Worm (Caenorhabditis elegans) whole organism, L2 larva: ENCODE results near the gene C39F7.1.

Experiments used
- F13H6.1 ChIP-seq: sonication (generic microtip); optimal IDR thresholded peaks from 2 replicates; lab custom pipeline; 2016; ENCODE audit warnings: missing genetic modification characterization, missing compliant biosample characterization
- R02D3.7 ChIP-seq: fragments of 150-350 bp; optimal IDR thresholded peaks from 2 replicates; lab custom pipeline; 2014; ENCODE audit warnings: missing biosample characterization, missing genetic modification characterization
- alr-1 ChIP-seq: fragments of 150-350 bp; optimal IDR thresholded peaks from 2 replicates; lab custom pipeline; 2014; ENCODE audit warnings: missing biosample characterization, missing genetic modification characterization
- aly-2 ChIP-seq: fragments of 150-350 bp; optimal IDR thresholded peaks from 2 replicates; lab custom pipeline; 2014; ENCODE audit warnings: missing biosample characterization, missing genetic modification characterization
- ama-1 ChIP-seq: fragments of 150-350 bp; optimal IDR thresholded peaks from 2 replicates; lab custom pipeline; 2018; ENCODE audit warnings: inconsistent platforms
- blmp-1 ChIP-seq: sonication (generic microtip); optimal IDR thresholded peaks from 2 replicates; lab custom pipeline; 2017; ENCODE audit warnings: missing genetic modification characterization, mild to moderate bottlenecking, missing compliant biosample characterization, antibody characterized with exemption, moderate library complexity; ENCODE audit not compliant: insufficient read depth
- ceh-16 ChIP-seq: fragments of 150-350 bp; optimal IDR thresholded peaks from 2 replicates; lab custom pipeline; 2014; ENCODE audit warnings: missing biosample characterization, missing genetic modification characterization
- ceh-82 ChIP-seq: fragments of 150-350 bp; optimal IDR thresholded peaks from 2 replicates; lab custom pipeline; 2014; ENCODE audit warnings: missing biosample characterization, missing genetic modification characterization
- elt-1 ChIP-seq: fragments of 150-350 bp; optimal IDR thresholded peaks from 2 replicates; lab custom pipeline; 2014; ENCODE audit warnings: missing biosample characterization, missing genetic modification characterization
- elt-3 ChIP-seq: sonication (generic microtip); optimal IDR thresholded peaks from 2 replicates; lab custom pipeline; 2017; ENCODE audit warnings: missing biosample characterization, missing genetic modification characterization
- fos-1 ChIP-seq: fragments of 150-350 bp; optimal IDR thresholded peaks from 2 replicates; lab custom pipeline; 2014; ENCODE audit warnings: missing biosample characterization, missing genetic modification characterization
- gmeb-1 ChIP-seq: fragments of 150-350 bp; optimal IDR thresholded peaks from 2 replicates; lab custom pipeline; 2014; ENCODE audit warnings: missing biosample characterization, missing genetic modification characterization
- lin-13 ChIP-seq: fragments of 150-350 bp; optimal IDR thresholded peaks from 2 replicates; lab custom pipeline; 2014; ENCODE audit warnings: missing biosample characterization, missing genetic modification reagents, missing genetic modification characterization
- lin-39 ChIP-seq: fragments of 150-350 bp; optimal IDR thresholded peaks from 2 replicates; lab custom pipeline; 2014; ENCODE audit warnings: missing biosample characterization, missing genetic modification reagents, missing genetic modification characterization
- lsy-2 ChIP-seq, 2 experiments: fragments of 150-350 bp in 1 of 2; sonication (generic microtip) in 1 of 2; optimal IDR thresholded peaks; 2 replicates each; lab custom pipeline; 2014 to 2017; ENCODE audit warnings: missing biosample characterization in 2 of 2, missing genetic modification characterization in 2 of 2
- mbf-1 ChIP-seq: sonication (generic microtip); optimal IDR thresholded peaks from 2 replicates; lab custom pipeline; 2017; ENCODE audit warnings: missing biosample characterization, missing genetic modification characterization
- nhr-10 ChIP-seq: sonication (generic microtip); optimal IDR thresholded peaks from 2 replicates; lab custom pipeline; 2017; ENCODE audit warnings: missing biosample characterization, missing genetic modification characterization
- nhr-11 ChIP-seq: fragments of 150-350 bp; optimal IDR thresholded peaks from 2 replicates; lab custom pipeline; 2014; ENCODE audit warnings: missing biosample characterization, missing genetic modification characterization
- nhr-129 ChIP-seq: fragments of 150-350 bp; optimal IDR thresholded peaks from 2 replicates; lab custom pipeline; 2014; ENCODE audit warnings: missing biosample characterization, missing genetic modification characterization
- nhr-23 ChIP-seq: fragments of 150-350 bp; optimal IDR thresholded peaks from 2 replicates; lab custom pipeline; 2014; ENCODE audit warnings: missing biosample characterization, missing genetic modification reagents, missing genetic modification characterization
- nhr-237 ChIP-seq: fragments of 150-350 bp; optimal IDR thresholded peaks from 2 replicates; lab custom pipeline; 2014; ENCODE audit warnings: missing biosample characterization, missing genetic modification characterization
- nhr-25 ChIP-seq: fragments of 150-350 bp; sonication (generic microtip); optimal IDR thresholded peaks from 3 replicates; lab custom pipeline; 2014; ENCODE audit warnings: missing biosample characterization, missing genetic modification characterization
- nhr-6 ChIP-seq: fragments of 150-350 bp; optimal IDR thresholded peaks from 2 replicates; lab custom pipeline; 2014; ENCODE audit warnings: missing biosample characterization, missing genetic modification characterization
- nhr-77 ChIP-seq: fragments of 150-350 bp; optimal IDR thresholded peaks from 2 replicates; lab custom pipeline; 2014; ENCODE audit warnings: missing biosample characterization, missing genetic modification characterization
- peb-1 ChIP-seq: fragments of 150-350 bp; optimal IDR thresholded peaks from 2 replicates; lab custom pipeline; 2014; ENCODE audit warnings: missing biosample characterization, missing genetic modification characterization
- sem-4 ChIP-seq: fragments of 150-350 bp; optimal IDR thresholded peaks from 2 replicates; lab custom pipeline; 2014; ENCODE audit warnings: missing biosample characterization, missing genetic modification reagents, missing genetic modification characterization
- skn-1 ChIP-seq: sonication (generic microtip); optimal IDR thresholded peaks from 2 replicates; lab custom pipeline; 2017; ENCODE audit warnings: missing biosample characterization, missing genetic modification characterization
- sma-3 ChIP-seq: sonication (generic microtip); optimal IDR thresholded peaks from 2 replicates; lab custom pipeline; 2016; ENCODE audit warnings: missing genetic modification reagents, missing genetic modification characterization, missing compliant biosample characterization
- snpc-4 ChIP-seq: fragments of 150-350 bp; optimal IDR thresholded peaks from 2 replicates; lab custom pipeline; 2014; ENCODE audit warnings: missing biosample characterization, missing genetic modification characterization
- unc-39 ChIP-seq: fragments of 150-350 bp; optimal IDR thresholded peaks from 2 replicates; lab custom pipeline; 2014; ENCODE audit warnings: missing biosample characterization, missing genetic modification characterization
- unc-55 ChIP-seq: fragments of 150-350 bp; sonication (generic microtip); optimal IDR thresholded peaks from 3 replicates; lab custom pipeline; 2014; ENCODE audit warnings: missing biosample characterization, missing genetic modification reagents, missing genetic modification characterization
- unc-62 ChIP-seq: fragments of 150-350 bp; optimal IDR thresholded peaks from 2 replicates; lab custom pipeline; 2014; ENCODE audit warnings: missing biosample characterization, missing genetic modification reagents, missing genetic modification characterization
- zag-1 ChIP-seq: fragments of 150-350 bp; optimal IDR thresholded peaks from 2 replicates; lab custom pipeline; 2014; ENCODE audit warnings: missing biosample characterization, missing genetic modification characterization
- ztf-1 ChIP-seq: fragments of 200-800 bp; sonication (Bioruptor generic); conservative IDR thresholded peaks from 2 replicates; pipeline ENCODE4 v1.3.6; 2022; ENCODE audit warnings: missing genetic modification characterization, missing compliant biosample characterization
- ztf-11 ChIP-seq: sonication (generic microtip); optimal IDR thresholded peaks from 2 replicates; lab custom pipeline; 2017; ENCODE audit warnings: missing biosample characterization, missing genetic modification characterization
- ztf-4 ChIP-seq: fragments of 150-350 bp; optimal IDR thresholded peaks from 2 replicates; lab custom pipeline; 2014; ENCODE audit warnings: missing biosample characterization, missing genetic modification characterization

Gene C39F7.1

ce11 chrV:1266540-1266939 is 6.4 kb downstream of the C39F7.1 start:
- no peak for TF ChIP-seq snpc-4
- TF ChIP-seq ama-1 (lab: Kevin White, UChicago) = no peak
- TF ChIP-seq peb-1 = no peak
- no peak for TF ChIP-seq elt-3
- TF ChIP-seq nhr-77 (tag; lab: Kevin White, UChicago) = no peak
- TF ChIP-seq ceh-82 (tag; lab: Kevin White, UChicago) = no peak
- no peak for TF ChIP-seq blmp-1 (tag; lab: Kevin White, UChicago)
- TF ChIP-seq ztf-1 (GFP tag; lab: Robert Waterston, UW) = no peak
- TF ChIP-seq ztf-11 (tag; lab: Kevin White, UChicago) = no peak
- no peak for TF ChIP-seq nhr-6 (tag; lab: Kevin White, UChicago)
- no peak for TF ChIP-seq ztf-4 (tag; lab: Kevin White, UChicago)
- no peak for TF ChIP-seq nhr-237 (tag; lab: Kevin White, UChicago)
- no peak for TF ChIP-seq unc-55 (GFP tag; lab: Kevin White, UChicago)
- TF ChIP-seq alr-1 (tag; lab: Kevin White, UChicago) = no peak

ce11 chrV:1270611-1271010 is 10.5 kb downstream of the C39F7.1 start, which contains the start of gene Y75B7B.1:
Y75B7B.1 (plus strand) TSS chrV:1270911.
- TF ChIP-seq unc-62 (GFP tag; lab: Kevin White, UChicago) (no peak), nhr-77 (tag; lab: Kevin White, UChicago) (no peak), nhr-10 (no peak), ceh-82 (tag; lab: Kevin White, UChicago) (no peak), fos-1 (tag; lab: Kevin White, UChicago) (no peak), nhr-23 (tag; lab: Kevin White, UChicago) (no peak)

- no peak for TF ChIP-seq sma-3 (GFP tag; lab: Kevin White, UChicago)
- no peak for TF ChIP-seq skn-1 (tag; lab: Kevin White, UChicago)
- TF ChIP-seq lin-13 (GFP tag; lab: Kevin White, UChicago) = no peak
- no peak for TF ChIP-seq snpc-4
- TF ChIP-seq lin-39 = no peak
- no peak for TF ChIP-seq sem-4 (tag; lab: Kevin White, UChicago)
- TF ChIP-seq nhr-25 (tag; lab: Kevin White, UChicago) = no peak
- TF ChIP-seq peb-1 = no peak
- no peak for TF ChIP-seq ceh-82 (tag; lab: Kevin White, UChicago)
Observed at ce11 chrV:1275924-1276323, 15.8 kb downstream of the C39F7.1 start, which contains the start of gene Y75B7B.2. Y75B7B.2 (minus strand) TSS chrV:1276024.

DNA sequence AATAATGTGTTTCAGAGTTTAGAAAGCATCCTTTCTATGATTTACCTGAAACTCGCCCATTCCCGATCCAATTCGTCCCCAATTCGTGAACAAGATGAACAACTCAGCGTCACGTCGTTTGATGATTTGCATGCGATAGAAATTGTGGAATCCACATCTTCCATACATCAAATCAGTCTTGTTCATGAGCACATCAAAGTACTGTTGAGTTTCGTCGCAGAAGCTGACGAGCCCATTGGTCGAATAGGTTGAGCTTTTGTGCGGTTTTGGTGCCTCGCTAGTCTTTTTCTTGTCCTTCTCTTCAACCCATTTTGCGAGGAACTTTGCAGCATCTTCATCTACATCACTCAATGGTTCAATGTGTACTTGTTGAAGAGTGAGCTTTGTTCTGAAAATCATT is 17.8 kb downstream of the C39F7.1 start:
- TF ChIP-seq nhr-129 (no peak), ceh-16 (no peak), ceh-82 (tag; lab: Kevin White, UChicago) (no peak), F13H6.1 (no peak), blmp-1 (tag; lab: Kevin White, UChicago) (no peak), elt-3 (no peak), fos-1 (tag; lab: Kevin White, UChicago) (no peak)

- TF ChIP-seq R02D3.7 (tag; lab: Kevin White, UChicago) (no peak), nhr-77 (tag; lab: Kevin White, UChicago) (no peak), lsy-2 (tag; optimal IDR thresholded peaks at IDR 0.05; lab: Kevin White, UChicago) (no peak), snpc-4 (no peak), nhr-23 (tag; lab: Kevin White, UChicago) (no peak), nhr-11 (tag; lab: Kevin White, UChicago) (no peak), unc-39 (tag; lab: Kevin White, UChicago) (no peak), skn-1 (tag; lab: Kevin White, UChicago) (no peak), elt-1 (no peak), mbf-1 (no peak), zag-1 (tag; lab: Kevin White, UChicago) (no peak), unc-55 (GFP tag; lab: Kevin White, UChicago) (no peak), unc-62 (GFP tag; lab: Kevin White, UChicago) (no peak), ama-1 (lab: Kevin White, UChicago) (no peak), blmp-1 (tag; lab: Kevin White, UChicago) (no peak), gmeb-1 (tag; lab: Kevin White, UChicago) (no peak), aly-2 (tag; lab: Kevin White, UChicago) (no peak)
Observed at ce11 chrV:1278529-1278928, 18.4 kb downstream of the C39F7.1 start.
